Fruit fly (Drosophila melanogaster) whole organism, wandering third instar larva: ENCODE measurements around the gene CG17145.
A peak's percentile ranks its signal among the peaks of the same experiment; 100 is the strongest.

Source experiments
- Abd-B ChIP-seq: fragments of >200 bp; optimal IDR thresholded peaks from 2 replicates; lab custom pipeline; 2017; ENCODE audit warnings: missing biosample characterization, missing genetic modification characterization
- CrebA ChIP-seq: fragments of 200-800 bp; sonication (Bioruptor generic); optimal IDR thresholded peaks from 2 replicates; lab custom pipeline; 2016; ENCODE audit warnings: missing biosample characterization, mild to moderate bottlenecking, missing genetic modification characterization, borderline replicate concordance
- Dfd ChIP-seq: fragments of >200 bp; optimal IDR thresholded peaks from 2 replicates; lab custom pipeline; 2017; ENCODE audit warnings: missing biosample characterization, missing genetic modification characterization
- HLH106 ChIP-seq: fragments of 200-800 bp; optimal IDR thresholded peaks from 3 replicates; lab custom pipeline; 2019; ENCODE audit warnings: missing biosample characterization, mild to moderate bottlenecking, missing genetic modification characterization, moderate library complexity
- Vsx2 ChIP-seq: fragments of 200-300, 225-300 bp; sonication (Bioruptor generic); optimal IDR thresholded peaks from 2 replicates; lab custom pipeline; 2018; ENCODE audit warnings: missing biosample characterization, missing genetic modification characterization; ENCODE audit not compliant: partially characterized antibody
- dsf ChIP-seq: sonication (Bioruptor generic); optimal IDR thresholded peaks from 2 replicates; lab custom pipeline; 2016; ENCODE audit warnings: missing biosample characterization, missing genetic modification characterization, borderline replicate concordance
- fru ChIP-seq: fragments of 200-800 bp; sonication (Bioruptor generic); optimal IDR thresholded peaks from 3 replicates; lab custom pipeline; 2016; ENCODE audit warnings: missing biosample characterization, mild to moderate bottlenecking, missing genetic modification characterization
- h ChIP-seq: fragments of 200-800 bp; sonication (Bioruptor generic); optimal IDR thresholded peaks from 3 replicates; lab custom pipeline; 2016; ENCODE audit warnings: missing biosample characterization, mild to moderate bottlenecking, missing genetic modification characterization
- jim ChIP-seq: fragments of 175-275, 200-325 bp; sonication (Bioruptor generic); optimal IDR thresholded peaks from 2 replicates; lab custom pipeline; 2016; ENCODE audit warnings: missing biosample characterization, mild to moderate bottlenecking, missing genetic modification characterization
- lola ChIP-seq: fragments of >200 bp; optimal IDR thresholded peaks from 2 replicates; lab custom pipeline; 2017; ENCODE audit warnings: missing biosample characterization, missing genetic modification characterization
- pan ChIP-seq: fragments of >200 bp; optimal IDR thresholded peaks from 2 replicates; lab custom pipeline; 2017
- psq ChIP-seq: fragments of 200-800 bp; sonication (Bioruptor generic); optimal IDR thresholded peaks from 3 replicates; lab custom pipeline; 2017; ENCODE audit warnings: missing biosample characterization, mild to moderate bottlenecking, missing genetic modification characterization, moderate library complexity
- tai ChIP-seq: sonication (Bioruptor generic); optimal IDR thresholded peaks from 2 replicates; lab custom pipeline; 2016; ENCODE audit warnings: missing biosample characterization, missing genetic modification characterization
- usp ChIP-seq: fragments of >200 bp; optimal IDR thresholded peaks from 2 replicates; lab custom pipeline; 2017; ENCODE audit warnings: missing biosample characterization, missing genetic modification characterization

DNA sequence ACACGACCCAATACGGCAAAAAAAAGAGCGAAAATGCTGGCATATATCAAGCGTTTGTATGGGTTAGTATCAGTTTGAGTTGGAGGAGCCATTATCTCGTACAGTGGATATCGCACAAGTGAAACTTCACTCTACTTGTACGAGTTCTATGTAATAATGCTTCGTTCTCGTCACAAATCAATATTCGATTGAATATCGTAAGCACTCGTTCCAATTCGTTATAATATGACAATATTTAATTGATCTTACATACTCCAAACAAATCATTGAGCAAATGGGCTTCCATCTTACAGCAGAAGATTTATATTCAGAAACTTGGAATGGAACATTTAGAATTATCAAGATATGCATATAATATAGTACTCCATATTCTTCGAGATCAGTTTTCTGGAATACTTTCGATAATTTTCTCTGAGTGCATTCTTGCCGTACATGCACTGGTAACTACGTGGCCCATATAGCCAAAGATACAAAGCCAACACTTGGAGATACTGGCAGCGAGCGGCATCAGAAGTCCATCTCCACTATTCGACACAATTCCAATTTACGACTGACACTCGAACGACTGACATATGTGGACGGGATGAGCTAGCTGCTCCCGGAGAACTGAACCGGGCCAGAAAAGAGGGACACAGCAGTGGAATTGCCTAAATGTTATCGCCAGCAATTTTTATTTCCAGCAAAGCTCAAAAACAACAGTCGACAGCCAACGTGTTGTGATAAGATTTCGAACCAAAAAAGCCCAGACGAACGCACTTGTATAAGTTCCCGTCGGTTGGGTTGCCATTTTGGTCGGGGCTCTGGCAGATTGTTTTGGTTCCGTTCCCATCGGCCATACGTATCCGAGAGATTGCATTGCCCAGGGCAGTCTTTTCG, 28.5 kb upstream of the CG17145 start:
- TF ChIP-seq dsf (GFP tag; lab: Kevin White, UChicago) (no peak), Dfd (GFP tag; lab: Kevin White, UChicago) (no peak), lola (GFP tag; lab: Kevin White, UChicago) (no peak), psq (peak; percentile 4), usp (no peak), pan (lab: Kevin White, UChicago) (no peak), jim (GFP tag; lab: Kevin White, UChicago) (no peak), h (GFP tag; lab: Kevin White, UChicago) (peak; percentile 5), fru (GFP tag; lab: Kevin White, UChicago) (no peak), HLH106 (peak; percentile 20), tai (GFP tag; lab: Kevin White, UChicago) (no peak), Vsx2 (GFP tag; lab: Kevin White, UChicago) (no peak), CrebA (no peak), Abd-B (GFP tag; lab: Kevin White, UChicago) (no peak)
